Worm (Caenorhabditis elegans) whole organism, L3 larva: ENCODE measurements around the gene Y37D8A.6.
A peak's percentile ranks its signal among the peaks of the same experiment; 100 is the strongest.

ENCODE experiments used
- R02D3.7 ChIP-seq: fragments of 150-350 bp; optimal IDR thresholded peaks from 2 replicates; lab custom pipeline; 2014; ENCODE audit warnings: missing biosample characterization, missing genetic modification characterization
- ZK546.5 ChIP-seq: sonication (generic microtip); optimal IDR thresholded peaks from 2 replicates; lab custom pipeline; 2017; ENCODE audit warnings: missing biosample characterization, missing genetic modification characterization
- ama-1 ChIP-seq: fragments of 150-350 bp; optimal IDR thresholded peaks from 2 replicates; lab custom pipeline; 2018
- ceh-28 ChIP-seq: fragments of 150-350 bp; optimal IDR thresholded peaks from 2 replicates; lab custom pipeline; 2014; ENCODE audit warnings: missing biosample characterization, missing genetic modification reagents, missing genetic modification characterization
- ceh-82 ChIP-seq: fragments of 150-350 bp; optimal IDR thresholded peaks from 2 replicates; lab custom pipeline; 2014; ENCODE audit warnings: missing biosample characterization, missing genetic modification characterization
- daf-12 ChIP-seq: fragments of 150-350 bp; optimal IDR thresholded peaks from 2 replicates; lab custom pipeline; 2014; ENCODE audit warnings: missing biosample characterization, missing genetic modification reagents, missing genetic modification characterization
- egl-27 ChIP-seq: sonication (generic microtip); optimal IDR thresholded peaks from 4 replicates; lab custom pipeline; 2017; ENCODE audit warnings: missing biosample characterization, missing genetic modification reagents, missing genetic modification characterization
- elt-1 ChIP-seq: fragments of 150-350 bp; optimal IDR thresholded peaks from 2 replicates; lab custom pipeline; 2014; ENCODE audit warnings: missing biosample characterization, missing genetic modification characterization
- elt-2 ChIP-seq: sonication (generic microtip); optimal IDR thresholded peaks from 2 replicates; lab custom pipeline; 2016; ENCODE audit warnings: missing genetic modification reagents, mild to moderate bottlenecking, missing genetic modification characterization, missing compliant biosample characterization
- elt-3 ChIP-seq, 3 experiments: fragments of 150-350 bp in 1 of 3; sonication (generic microtip) in 2 of 3; optimal IDR thresholded peaks; 2 replicates in 2 of 3; 4 replicates in 1 of 3; lab custom pipeline; 2014 to 2017; ENCODE audit warnings: missing biosample characterization in 3 of 3, missing genetic modification characterization in 3 of 3
- eor-1 ChIP-seq, 2 experiments: fragments of 150-350 bp; optimal IDR thresholded peaks; 2 replicates each; lab custom pipeline; 2014 to 2018; ENCODE audit warnings: missing biosample characterization in 2 of 2, missing genetic modification characterization in 2 of 2
- fkh-10 ChIP-seq: sonication (generic microtip); optimal IDR thresholded peaks from 2 replicates; lab custom pipeline; 2017; ENCODE audit warnings: missing biosample characterization, missing genetic modification reagents, missing genetic modification characterization
- fkh-2 ChIP-seq: fragments of 150-350 bp; optimal IDR thresholded peaks from 2 replicates; lab custom pipeline; 2014; ENCODE audit warnings: missing biosample characterization, missing genetic modification reagents, missing genetic modification characterization
- hmg-11 ChIP-seq: sonication (generic microtip); optimal IDR thresholded peaks from 2 replicates; lab custom pipeline; 2016; ENCODE audit warnings: missing genetic modification characterization, missing compliant biosample characterization
- jun-1 ChIP-seq: fragments of 150-350 bp; optimal IDR thresholded peaks from 2 replicates; lab custom pipeline; 2014; ENCODE audit warnings: missing biosample characterization, missing genetic modification reagents, missing genetic modification characterization
- lin-15B ChIP-seq: fragments of 150-350 bp; optimal IDR thresholded peaks from 2 replicates; lab custom pipeline; 2014; ENCODE audit warnings: missing biosample characterization, missing genetic modification characterization
- mdl-1 ChIP-seq: fragments of 150-350 bp; optimal IDR thresholded peaks from 2 replicates; lab custom pipeline; 2014; ENCODE audit warnings: missing biosample characterization, missing genetic modification characterization
- nfya-1 ChIP-seq: sonication (generic microtip); optimal IDR thresholded peaks from 2 replicates; lab custom pipeline; 2017; ENCODE audit warnings: missing genetic modification characterization, mild to moderate bottlenecking, missing compliant biosample characterization, antibody characterized with exemption, moderate library complexity; ENCODE audit not compliant: insufficient read depth
- nhr-12 ChIP-seq: fragments of 150-350 bp; optimal IDR thresholded peaks from 2 replicates; lab custom pipeline; 2014; ENCODE audit warnings: missing biosample characterization, missing genetic modification characterization
- nhr-23 ChIP-seq: fragments of 150-350 bp; optimal IDR thresholded peaks from 2 replicates; lab custom pipeline; 2014; ENCODE audit warnings: missing biosample characterization, missing genetic modification reagents, missing genetic modification characterization
- nhr-237 ChIP-seq: fragments of 150-350 bp; optimal IDR thresholded peaks from 2 replicates; lab custom pipeline; 2014; ENCODE audit warnings: missing biosample characterization, missing genetic modification characterization
- nhr-25 ChIP-seq: sonication (generic microtip); optimal IDR thresholded peaks from 2 replicates; lab custom pipeline; 2017; ENCODE audit warnings: missing biosample characterization, missing genetic modification characterization
- nhr-43 ChIP-seq: sonication (generic microtip); optimal IDR thresholded peaks from 2 replicates; lab custom pipeline; 2016; ENCODE audit warnings: mild to moderate bottlenecking, missing genetic modification characterization, missing compliant biosample characterization; ENCODE audit not compliant: poor library complexity, severe bottlenecking
- nhr-67 ChIP-seq: fragments of 150-350 bp; optimal IDR thresholded peaks from 2 replicates; lab custom pipeline; 2014; ENCODE audit warnings: missing biosample characterization, missing genetic modification characterization
- nhr-76 ChIP-seq: fragments of 150-350 bp; sonication (generic microtip); optimal IDR thresholded peaks from 5 replicates; lab custom pipeline; 2014; ENCODE audit warnings: missing biosample characterization, missing genetic modification characterization
- nhr-77 ChIP-seq: fragments of 150-350 bp; optimal IDR thresholded peaks from 2 replicates; lab custom pipeline; 2014; ENCODE audit warnings: missing biosample characterization, missing genetic modification characterization
- pha-4 ChIP-seq: fragments of 150-350 bp; optimal IDR thresholded peaks from 2 replicates; lab custom pipeline; 2014; ENCODE audit warnings: missing biosample characterization, missing genetic modification reagents, missing genetic modification characterization
- pqm-1 ChIP-seq: fragments of 150-350 bp; optimal IDR thresholded peaks from 2 replicates; lab custom pipeline; 2017; ENCODE audit warnings: missing biosample characterization, missing genetic modification characterization, inconsistent platforms
- skn-1 ChIP-seq: fragments of 150-350 bp; optimal IDR thresholded peaks from 2 replicates; lab custom pipeline; 2014; ENCODE audit warnings: missing biosample characterization, missing genetic modification characterization
- snpc-4 ChIP-seq: fragments of 150-350 bp; optimal IDR thresholded peaks from 2 replicates; lab custom pipeline; 2014; ENCODE audit warnings: missing biosample characterization, missing genetic modification characterization
- tbx-2 ChIP-seq: sonication (generic microtip); optimal IDR thresholded peaks from 2 replicates; lab custom pipeline; 2016; ENCODE audit warnings: mild to moderate bottlenecking, missing genetic modification characterization, missing compliant biosample characterization
- unc-39 ChIP-seq: sonication (generic microtip); optimal IDR thresholded peaks from 4 replicates; lab custom pipeline; 2017; ENCODE audit warnings: missing biosample characterization, missing genetic modification characterization
- zag-1 ChIP-seq: fragments of 150-350 bp; optimal IDR thresholded peaks from 2 replicates; lab custom pipeline; 2014; ENCODE audit warnings: missing biosample characterization, missing genetic modification characterization
- ztf-4 ChIP-seq: fragments of 150-350 bp; optimal IDR thresholded peaks from 2 replicates; lab custom pipeline; 2014; ENCODE audit warnings: missing biosample characterization, missing genetic modification characterization

Gene Y37D8A.6

DNA sequence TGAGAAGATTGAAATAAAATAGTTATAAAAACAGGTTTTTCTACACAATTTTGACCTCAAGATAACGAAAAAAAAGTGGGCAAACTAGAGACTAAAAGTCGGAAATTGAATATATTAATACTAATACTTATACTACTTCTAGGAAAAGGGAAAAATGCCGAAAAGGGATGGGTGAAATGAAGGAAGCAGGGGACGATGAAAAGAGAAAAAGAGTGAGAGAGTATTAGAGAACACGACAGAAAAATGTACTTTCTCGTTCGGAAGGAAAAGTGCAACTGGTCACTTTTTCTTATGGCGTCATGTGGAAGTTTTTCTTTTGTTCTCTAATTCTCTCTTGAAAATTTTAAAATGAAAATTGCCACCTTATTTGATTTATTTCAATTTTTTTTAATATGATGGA is 28.8 kb downstream of the Y37D8A.6 start (continued):
- no peak for TF ChIP-seq ztf-4 (tag; lab: Kevin White, UChicago)
- no peak for TF ChIP-seq zag-1 (tag; lab: Kevin White, UChicago)
- TF ChIP-seq jun-1 (tag; lab: Kevin White, UChicago): peak; percentile 75
- peak; percentile 74 for TF ChIP-seq mdl-1 (tag; lab: Kevin White, UChicago)
- peak; percentile 54 for TF ChIP-seq snpc-4
- TF ChIP-seq ceh-28 (tag; lab: Kevin White, UChicago): peak; percentile 75
- peak; percentile 57 for TF ChIP-seq pha-4 (tag; lab: Kevin White, UChicago)
- TF ChIP-seq nhr-43 (tag; lab: Kevin White, UChicago): peak; percentile 90
- peak; percentile 60 for TF ChIP-seq R02D3.7
- peak; percentile 51 for TF ChIP-seq elt-2 (tag; lab: Kevin White, UChicago)
- TF ChIP-seq, all 47 proteins: peak for 26

DNA sequence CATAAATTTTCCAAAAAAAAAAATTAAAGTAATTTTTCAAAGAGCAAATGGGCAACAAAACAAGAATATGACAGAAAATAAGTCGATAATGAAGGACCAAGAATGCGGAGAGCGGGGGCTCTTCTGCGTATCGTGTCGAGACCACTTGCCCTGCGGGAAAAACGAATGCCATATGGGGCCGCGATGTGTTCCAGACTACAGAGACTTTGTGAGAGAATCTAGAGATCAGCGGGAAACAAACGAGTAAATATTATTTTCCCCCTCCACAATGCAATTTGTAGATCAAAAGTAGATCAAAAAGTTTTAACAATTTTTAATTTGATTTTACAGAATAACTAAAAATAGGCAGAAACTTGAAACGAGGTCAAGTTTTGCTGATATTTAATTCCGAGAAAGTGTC is 29.9 kb downstream of the Y37D8A.6 start:
- TF ChIP-seq nhr-67 (tag; lab: Kevin White, UChicago): no peak
- TF ChIP-seq egl-27 (tag; lab: Kevin White, UChicago): no peak
- no peak for TF ChIP-seq nhr-76
- no peak for TF ChIP-seq daf-12 (tag; lab: Kevin White, UChicago)
- TF ChIP-seq eor-1 (tag; optimal IDR thresholded peaks at IDR 0.05; lab: Kevin White, UChicago): no peak
- TF ChIP-seq nhr-237 (tag; lab: Kevin White, UChicago): no peak
- no peak for TF ChIP-seq pqm-1
- no peak for TF ChIP-seq fkh-10 (GFP tag; lab: Kevin White, UChicago)
- TF ChIP-seq fkh-2 (tag; lab: Kevin White, UChicago): no peak
- no peak for TF ChIP-seq ZK546.5
- no peak for TF ChIP-seq nhr-77 (tag; lab: Kevin White, UChicago)
- no peak for TF ChIP-seq hmg-11
- TF ChIP-seq ceh-28 (tag; lab: Kevin White, UChicago): no peak
- TF ChIP-seq unc-39: no peak
- no peak for TF ChIP-seq nhr-43 (tag; lab: Kevin White, UChicago)
- no peak for TF ChIP-seq skn-1 (tag; lab: Kevin White, UChicago)

ce11 chrIII:12838913-12839366 is 31.2 kb downstream of the Y37D8A.6 start, which contains the start of gene Y37D8A.4:
Gene Y37D8A.4 (minus strand): TSS chrIII:12838963.
- TF ChIP-seq elt-1 (tag; lab: Kevin White, UChicago) (no peak), tbx-2 (tag; lab: Kevin White, UChicago) (no peak), hmg-11 (peak; percentile 19), ZK546.5 (no peak), elt-2 (tag; lab: Kevin White, UChicago) (peak; percentile 74), elt-3 (tag; optimal IDR thresholded peaks at IDR 0.05; lab: Kevin White, UChicago) (no peak), nhr-67 (tag; lab: Kevin White, UChicago) (no peak), nhr-23 (tag; lab: Kevin White, UChicago) (peak; percentile 29), nhr-25 (no peak), nfya-1 (tag; lab: Kevin White, UChicago) (peak; percentile 31), pqm-1 (peak; percentile 40), eor-1 (tag; optimal IDR thresholded peaks at IDR 0.05; lab: Kevin White, UChicago) (no peak), pha-4 (tag; lab: Kevin White, UChicago) (peak; percentile 6), nhr-43 (tag; lab: Kevin White, UChicago) (peak; percentile 37), jun-1 (tag; lab: Kevin White, UChicago) (peak; percentile 8), mdl-1 (tag; lab: Kevin White, UChicago) (peak; percentile 58)

DNA sequence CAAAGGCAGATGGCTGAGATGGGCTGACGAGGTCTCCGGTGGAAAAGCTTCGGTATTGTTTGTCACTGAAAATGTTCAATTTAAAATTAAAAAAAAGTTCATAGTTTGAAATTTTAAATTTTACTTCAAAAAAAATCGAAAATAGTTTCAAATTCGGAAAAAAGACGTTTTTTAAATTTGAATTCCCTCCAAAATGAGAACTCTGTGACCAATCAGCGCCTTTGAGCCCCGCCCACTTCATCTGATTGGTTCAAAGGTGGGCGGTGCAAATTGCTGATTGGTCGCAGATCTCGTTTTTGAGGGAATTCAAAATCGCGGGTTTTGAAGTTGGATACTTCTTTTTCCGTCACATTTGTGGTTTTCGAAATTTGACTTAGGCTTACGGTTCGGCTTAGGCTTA is 31.8 kb downstream of the Y37D8A.6 start:
- TF ChIP-seq lin-15B (tag; lab: Kevin White, UChicago): peak; percentile 5
- no peak for TF ChIP-seq fkh-10 (GFP tag; lab: Kevin White, UChicago)
- TF ChIP-seq nfya-1 (tag; lab: Kevin White, UChicago): peak; percentile 94
- TF ChIP-seq ceh-82: no peak

DNA sequence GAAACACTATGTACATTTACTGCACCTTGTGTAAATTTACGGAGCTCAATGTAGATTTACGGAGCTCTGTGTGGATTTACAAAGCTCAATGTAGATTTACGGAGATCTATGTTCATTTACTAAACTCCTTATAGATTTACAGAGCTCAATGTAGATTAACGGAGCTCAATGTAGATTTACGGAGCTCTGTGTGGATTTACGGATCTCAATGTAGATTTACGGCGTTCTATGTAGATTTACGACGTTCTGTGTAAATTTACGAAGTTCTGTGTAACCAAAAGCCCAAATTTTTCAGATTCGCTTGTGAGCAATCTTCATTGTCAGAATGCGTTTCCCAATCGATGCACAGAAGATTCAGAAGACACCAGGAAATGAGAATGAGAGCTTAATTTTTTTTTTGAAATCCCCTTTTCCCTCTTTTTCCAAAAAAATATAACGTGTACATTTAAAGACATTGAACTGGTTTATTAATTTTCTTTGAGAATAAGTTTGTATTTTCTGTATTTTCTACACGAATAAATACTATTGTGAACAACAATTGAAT is 33.3 kb downstream of the Y37D8A.6 start:
- peak; percentile 55 for TF ChIP-seq R02D3.7
- no peak for TF ChIP-seq nhr-12
- TF ChIP-seq ama-1 (lab: Kevin White, UChicago): peak; percentile 63
- no peak for TF ChIP-seq nfya-1 (tag; lab: Kevin White, UChicago)
- no peak for TF ChIP-seq egl-27 (tag; lab: Kevin White, UChicago)
- TF ChIP-seq, all 47 proteins: peak for 2
